Worm (Caenorhabditis elegans) whole organism, L1 larva: ENCODE measurements around the gene lron-3.

Source experiments
- ces-1 ChIP-seq: fragments of 150-350 bp; optimal IDR thresholded peaks from 2 replicates; lab custom pipeline; 2014; ENCODE audit warnings: missing biosample characterization, missing genetic modification reagents, missing genetic modification characterization
- elt-3 ChIP-seq, 6 experiments: fragments of 150-350 bp in 1 of 6; sonication (generic microtip); optimal IDR thresholded peaks; 2 replicates each; lab custom pipeline; 2017 to 2018; ENCODE audit warnings: missing biosample characterization in 6 of 6, missing genetic modification characterization in 6 of 6, inconsistent platforms in 1 of 6
- fkh-10 ChIP-seq: sonication (generic microtip); optimal IDR thresholded peaks from 2 replicates; lab custom pipeline; 2017; ENCODE audit warnings: missing biosample characterization, missing genetic modification reagents, missing genetic modification characterization
- isw-1 ChIP-seq: fragments of 200-800 bp; sonication (Bioruptor generic); IDR thresholded peaks from 2 replicates; pipeline ENCODE4 v1.3.6; 2022; ENCODE audit warnings: missing genetic modification characterization, missing compliant biosample characterization
- lin-39 ChIP-seq: fragments of 150-350 bp; optimal IDR thresholded peaks from 2 replicates; lab custom pipeline; 2014; ENCODE audit warnings: missing biosample characterization, missing genetic modification reagents, missing genetic modification characterization
- nhr-11 ChIP-seq: fragments of 150-350 bp; optimal IDR thresholded peaks from 2 replicates; lab custom pipeline; 2014; ENCODE audit warnings: missing biosample characterization, missing genetic modification characterization
- rnt-1 ChIP-seq: sonication (generic microtip); optimal IDR thresholded peaks from 2 replicates; lab custom pipeline; 2016; ENCODE audit warnings: mild to moderate bottlenecking, missing genetic modification characterization, moderate library complexity, missing compliant biosample characterization
- snpc-4 ChIP-seq: fragments of 150-350 bp; optimal IDR thresholded peaks from 2 replicates; lab custom pipeline; 2014; ENCODE audit warnings: missing biosample characterization, missing genetic modification characterization
- ztf-4 ChIP-seq: fragments of 150-350 bp; optimal IDR thresholded peaks from 2 replicates; lab custom pipeline; 2014; ENCODE audit warnings: missing biosample characterization, missing genetic modification characterization

ce11 chrX:15502455-15503174 is 55.1 kb downstream of the lron-3 start, which contains the start of gene H13N06.7:
- TF ChIP-seq lin-39 (tag; lab: Kevin White, UChicago) (no peak), nhr-11 (tag; lab: Kevin White, UChicago) (no peak), fkh-10 (GFP tag; lab: Kevin White, UChicago) (no peak), isw-1 (GFP tag; lab: Robert Waterston, UW) (no peak), ces-1 (no peak), snpc-4 (tag; lab: Kevin White, UChicago) (peak; percentile 1), elt-3 (tag; optimal IDR thresholded peaks at IDR 0.05; lab: Kevin White, UChicago) (no peak), ztf-4 (tag; lab: Kevin White, UChicago) (no peak), rnt-1 (tag; lab: Kevin White, UChicago) (no peak)
